Fruit fly (Drosophila melanogaster) whole organism, embryonic: ENCODE measurements around the gene Cog3.

ENCODE experiments used
- ATbp ChIP-seq: fragments of 200-800 bp; sonication (Bioruptor generic); optimal IDR thresholded peaks from 2 replicates; lab custom pipeline; 2017; ENCODE audit warnings: missing biosample characterization, mild to moderate bottlenecking, missing genetic modification characterization, missing genetic modification reagents
- Abd-B ChIP-seq: fragments of 200-800 bp; sonication (Bioruptor generic); optimal IDR thresholded peaks from 2 replicates; lab custom pipeline; 2018; ENCODE audit warnings: missing biosample characterization, mild to moderate bottlenecking, missing genetic modification characterization, moderate library complexity
- Atf6 ChIP-seq: fragments of 200-800 bp; sonication (Bioruptor generic); IDR thresholded peaks from 2 replicates; pipeline ENCODE4 v1.3.6; 2022; ENCODE audit warnings: missing biosample characterization, missing genetic modification characterization
- CG10366 ChIP-seq: fragments of 200-800 bp; sonication (Bioruptor generic); IDR thresholded peaks from 2 replicates; pipeline ENCODE4 v1.3.6; 2022; ENCODE audit warnings: missing biosample characterization, missing genetic modification characterization
- CG10654 ChIP-seq: fragments of 200-800 bp; sonication (Bioruptor generic); optimal IDR thresholded peaks from 2 replicates; lab custom pipeline; 2016; ENCODE audit warnings: missing biosample characterization, missing genetic modification characterization
- CG11504 ChIP-seq: fragments of 200-800 bp; sonication (Bioruptor generic); optimal IDR thresholded peaks from 3 replicates; lab custom pipeline; 2019; ENCODE audit warnings: missing biosample characterization, mild to moderate bottlenecking, missing genetic modification characterization, moderate library complexity
- CG14710 ChIP-seq: fragments of 200-800 bp; sonication (Bioruptor generic); optimal IDR thresholded peaks from 3 replicates; lab custom pipeline; 2019; ENCODE audit warnings: missing biosample characterization, mild to moderate bottlenecking, missing genetic modification characterization, moderate library complexity
- CG16815 ChIP-seq: fragments of 200-800 bp; sonication (Bioruptor generic); optimal IDR thresholded peaks from 3 replicates; lab custom pipeline; 2017; ENCODE audit warnings: missing biosample characterization, mild to moderate bottlenecking, missing genetic modification characterization
- CG17802 ChIP-seq: fragments of 200-800 bp; sonication (Bioruptor generic); optimal IDR thresholded peaks from 2 replicates; lab custom pipeline; 2018; ENCODE audit warnings: missing biosample characterization, mild to moderate bottlenecking, missing genetic modification characterization, moderate library complexity
- CG32767 ChIP-seq: fragments of 200-800 bp; sonication (Bioruptor generic); IDR thresholded peaks from 2 replicates; pipeline ENCODE4 v1.3.6; 2022; ENCODE audit warnings: missing biosample characterization, missing genetic modification characterization
- CG3726 ChIP-seq: fragments of 200-800 bp; sonication (Bioruptor generic); IDR thresholded peaks from 3 replicates; pipeline ENCODE4, ENCODE4 v1.3.6; 2022; ENCODE audit warnings: missing biosample characterization, missing genetic modification characterization
- CG4404 ChIP-seq: fragments of 200-800 bp; sonication (Bioruptor generic); IDR thresholded peaks from 2 replicates; pipeline ENCODE4 v1.3.6; 2022; ENCODE audit warnings: missing biosample characterization, missing genetic modification characterization
- CG6683 ChIP-seq: fragments of 200-800 bp; sonication (Bioruptor generic); optimal IDR thresholded peaks from 2 replicates; lab custom pipeline; 2017; ENCODE audit warnings: missing biosample characterization, mild to moderate bottlenecking, missing genetic modification characterization, missing genetic modification reagents
- CG7745 ChIP-seq: fragments of 200-800 bp; sonication (Bioruptor generic); optimal IDR thresholded peaks from 2 replicates; lab custom pipeline; 2018; ENCODE audit warnings: missing biosample characterization, mild to moderate bottlenecking, missing genetic modification characterization, moderate library complexity
- CG8388 ChIP-seq: fragments of 200-800 bp; sonication (Bioruptor generic); optimal IDR thresholded peaks from 2 replicates; lab custom pipeline; 2019; ENCODE audit warnings: missing biosample characterization, mild to moderate bottlenecking, missing genetic modification characterization, moderate library complexity
- CG9876 ChIP-seq: fragments of 200-800 bp; sonication (Bioruptor generic); optimal IDR thresholded peaks from 2 replicates; lab custom pipeline; 2016; ENCODE audit warnings: missing biosample characterization, missing genetic modification characterization
- Dad ChIP-seq: fragments of 200-800 bp; sonication (Bioruptor generic); optimal IDR thresholded peaks from 3 replicates; lab custom pipeline; 2016; ENCODE audit warnings: missing biosample characterization, missing genetic modification characterization
- Dll ChIP-seq: fragments of 200-800 bp; sonication (Bioruptor generic); IDR thresholded peaks from 4 replicates; pipeline ENCODE4 v1.3.6; 2022; ENCODE audit warnings: missing biosample characterization, missing genetic modification characterization; ENCODE audit not compliant: partially characterized antibody
- Drgx ChIP-seq: fragments of 200-800 bp; sonication (Bioruptor generic); IDR thresholded peaks from 2 replicates; pipeline ENCODE4 v1.3.6; 2022; ENCODE audit warnings: missing biosample characterization, missing genetic modification characterization
- E2f2 ChIP-seq: fragments of 200-800 bp; sonication (Bioruptor generic); IDR thresholded peaks from 2 replicates; pipeline ENCODE4 v1.3.6; 2022; ENCODE audit warnings: missing biosample characterization, missing genetic modification characterization
- HLH54F ChIP-seq: fragments of 200-800 bp; sonication (Bioruptor generic); optimal IDR thresholded peaks from 3 replicates; lab custom pipeline; 2016; ENCODE audit warnings: missing biosample characterization, missing genetic modification characterization
- Hand ChIP-seq: fragments of 200-800 bp; sonication (Bioruptor generic); optimal IDR thresholded peaks from 2 replicates; lab custom pipeline; 2017; ENCODE audit warnings: mild to moderate bottlenecking, missing biosample characterization, missing genetic modification reagents, missing genetic modification characterization
- Hey ChIP-seq: fragments of 200-800 bp; sonication (Bioruptor generic); optimal IDR thresholded peaks from 3 replicates; lab custom pipeline; 2018; ENCODE audit warnings: missing biosample characterization, mild to moderate bottlenecking, missing genetic modification characterization
- Hsf ChIP-seq: fragments of 200-800 bp; sonication (Bioruptor generic); optimal IDR thresholded peaks from 3 replicates; lab custom pipeline; 2016; ENCODE audit warnings: missing biosample characterization, missing genetic modification characterization
- NK7.1 ChIP-seq: fragments of 200-800 bp; sonication (Bioruptor generic); optimal IDR thresholded peaks from 3 replicates; lab custom pipeline; 2016; ENCODE audit warnings: missing biosample characterization, missing genetic modification characterization
- Usf ChIP-seq: fragments of 200-800 bp; sonication (Bioruptor generic); optimal IDR thresholded peaks from 2 replicates; lab custom pipeline; 2017; ENCODE audit warnings: missing genotype, missing biosample characterization, missing genetic modification characterization
- bigmax ChIP-seq: fragments of 200-800 bp; sonication (Bioruptor generic); optimal IDR thresholded peaks from 2 replicates; lab custom pipeline; 2018; ENCODE audit warnings: missing biosample characterization, mild to moderate bottlenecking, missing genetic modification characterization
- bsh ChIP-seq, 2 experiments: fragments of 200-800 bp; sonication (Bioruptor generic); optimal IDR thresholded peaks; 2 replicates each; lab custom pipeline; 2017 to 2018; ENCODE audit warnings: mild to moderate bottlenecking in 2 of 2, missing biosample characterization in 2 of 2, missing genetic modification characterization in 2 of 2, moderate library complexity in 1 of 2
- cg ChIP-seq: fragments of 200-800 bp; sonication (Bioruptor generic); optimal IDR thresholded peaks from 3 replicates; lab custom pipeline; 2019; ENCODE audit warnings: missing biosample characterization, mild to moderate bottlenecking, missing genetic modification characterization, moderate library complexity
- crp ChIP-seq, 2 experiments: fragments of 200-800 bp; sonication (Bioruptor generic); optimal IDR thresholded peaks; 2 replicates in 1 of 2; 3 replicates in 1 of 2; lab custom pipeline; 2017; ENCODE audit warnings: missing biosample characterization in 2 of 2, missing genetic modification characterization in 2 of 2, mild to moderate bottlenecking in 1 of 2, moderate library complexity in 1 of 2
- dimm ChIP-seq: fragments of 200-800 bp; sonication (Bioruptor generic); IDR thresholded peaks from 2 replicates; pipeline ENCODE4 v1.3.6; 2022; ENCODE audit warnings: missing biosample characterization, missing genetic modification characterization
- dysf ChIP-seq: fragments of 200-800 bp; sonication (Bioruptor generic); IDR thresholded peaks from 3 replicates; pipeline ENCODE4 v1.3.6; 2022; ENCODE audit warnings: missing biosample characterization, missing genetic modification characterization
- eyg ChIP-seq: fragments of 200-800 bp; sonication (Bioruptor generic); optimal IDR thresholded peaks from 3 replicates; lab custom pipeline; 2016; ENCODE audit warnings: missing biosample characterization, missing genetic modification characterization
- grn ChIP-seq: fragments of 200-800 bp; sonication (Bioruptor generic); optimal IDR thresholded peaks from 3 replicates; lab custom pipeline; 2017; ENCODE audit warnings: missing biosample characterization, missing genetic modification characterization
- gt ChIP-seq: fragments of 200-800 bp; sonication (Bioruptor generic); IDR thresholded peaks from 2 replicates; pipeline ENCODE4 v1.3.6; 2022; ENCODE audit warnings: missing biosample characterization, missing genetic modification characterization
- hb ChIP-seq: fragments of 200-800 bp; sonication (Bioruptor generic); IDR thresholded peaks from 3 replicates; pipeline ENCODE4 v1.3.6; 2022; ENCODE audit warnings: missing biosample characterization, missing genetic modification characterization; ENCODE audit not compliant: partially characterized antibody
- insv ChIP-seq, 2 experiments: fragments of 200-800 bp; sonication (Bioruptor generic); optimal IDR thresholded peaks; 3 replicates each; lab custom pipeline; 2016 to 2018; ENCODE audit warnings: missing biosample characterization in 2 of 2, missing genetic modification characterization in 2 of 2
- knrl ChIP-seq: fragments of 200-800 bp; sonication (Bioruptor generic); IDR thresholded peaks from 3 replicates; pipeline ENCODE4 v1.3.6; 2022; ENCODE audit warnings: missing biosample characterization, missing genetic modification characterization; ENCODE audit not compliant: partially characterized antibody
- lbe ChIP-seq: fragments of 200-800 bp; sonication (Bioruptor generic); optimal IDR thresholded peaks from 2 replicates; lab custom pipeline; 2016; ENCODE audit warnings: missing biosample characterization, mild to moderate bottlenecking, missing genetic modification characterization
- lilli ChIP-seq: fragments of 200-800 bp; sonication (Bioruptor generic); optimal IDR thresholded peaks from 3 replicates; lab custom pipeline; 2016; ENCODE audit warnings: missing biosample characterization, missing genetic modification characterization
- nom ChIP-seq: fragments of 200-800 bp; sonication (Bioruptor generic); optimal IDR thresholded peaks from 2 replicates; lab custom pipeline; 2017; ENCODE audit warnings: missing biosample characterization, missing genetic modification characterization, mild to moderate bottlenecking, moderate library complexity, missing genetic modification reagents
- peb ChIP-seq: fragments of 200-800 bp; sonication (Bioruptor generic); IDR thresholded peaks from 2 replicates; pipeline ENCODE4 v1.3.6; 2022; ENCODE audit warnings: missing biosample characterization, missing genetic modification characterization
- psq ChIP-seq: fragments of 200-800 bp; sonication (Bioruptor generic); optimal IDR thresholded peaks from 2 replicates; lab custom pipeline; 2017; ENCODE audit warnings: missing biosample characterization, missing genetic modification characterization
- ro ChIP-seq: fragments of 200-800 bp; sonication (Bioruptor generic); IDR thresholded peaks from 2 replicates; pipeline ENCODE4 v1.3.6; 2022; ENCODE audit warnings: missing biosample characterization, missing genetic modification characterization
- row ChIP-seq: fragments of 200-800 bp; sonication (Bioruptor generic); IDR thresholded peaks from 3 replicates; pipeline ENCODE4 v1.3.6; 2022; ENCODE audit warnings: missing biosample characterization, missing genetic modification characterization
- schlank ChIP-seq: fragments of 200-800 bp; sonication (Bioruptor generic); optimal IDR thresholded peaks from 2 replicates; lab custom pipeline; 2018; ENCODE audit warnings: missing biosample characterization, mild to moderate bottlenecking, missing genetic modification characterization
- sd ChIP-seq: fragments of 200-800 bp; sonication (Bioruptor generic); optimal IDR thresholded peaks from 3 replicates; lab custom pipeline; 2018; ENCODE audit warnings: missing biosample characterization, mild to moderate bottlenecking, missing genetic modification characterization, moderate library complexity
- tio ChIP-seq: fragments of 200-800 bp; sonication (Bioruptor generic); optimal IDR thresholded peaks from 2 replicates; lab custom pipeline; 2017; ENCODE audit warnings: missing biosample characterization, missing genetic modification characterization, inconsistent platforms
- vfl ChIP-seq: fragments of 200-800 bp; sonication (Bioruptor generic); optimal IDR thresholded peaks from 2 replicates; lab custom pipeline; 2016; ENCODE audit warnings: missing biosample characterization, missing genetic modification characterization
- zfh1 ChIP-seq: fragments of 200-800 bp; sonication (Bioruptor generic); IDR thresholded peaks from 3 replicates; pipeline ENCODE4 v1.3.6; 2022; ENCODE audit warnings: missing biosample characterization, missing genetic modification characterization

Cog3 gene

DNA sequence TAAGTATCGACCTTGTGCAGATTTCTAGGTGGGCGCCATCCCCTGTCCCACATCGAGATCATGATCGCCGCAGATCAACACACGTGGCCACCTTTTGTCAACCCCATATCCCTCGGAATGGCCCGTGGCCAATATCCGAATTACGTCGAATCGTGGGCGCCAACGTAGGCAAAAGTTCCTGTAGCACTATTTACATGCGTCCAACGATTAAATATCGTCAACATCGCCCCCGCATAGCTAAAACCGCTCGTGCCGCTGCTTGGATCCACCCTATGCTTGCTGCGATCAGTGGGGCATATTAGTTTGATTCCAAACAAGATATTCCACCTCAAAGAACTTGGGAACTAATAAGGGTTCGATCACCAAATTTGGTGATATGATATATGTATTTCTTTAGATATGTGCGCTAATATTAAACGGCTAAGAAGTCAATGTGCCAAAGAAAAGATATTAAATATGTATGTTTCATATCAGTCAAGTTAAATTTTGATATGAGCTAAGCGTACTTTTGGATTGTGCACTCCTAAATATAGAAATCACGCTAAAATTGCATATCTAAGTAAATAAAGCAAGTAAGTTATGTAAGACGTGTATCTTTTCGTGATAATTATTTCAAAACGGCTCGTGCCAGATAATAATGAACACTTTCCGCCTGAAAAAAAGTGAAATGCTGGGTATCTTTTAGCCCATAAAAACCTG, 20.3 kb upstream of the Cog3 start (continued):
- TF ChIP-seq cg (GFP tag; lab: Kevin White, UChicago) = no peak
- peak; percentile 13 to 28 for TF ChIP-seq bsh (GFP tag; optimal IDR thresholded peaks at IDR 0.05; lab: Kevin White, UChicago)
- no peak for TF ChIP-seq Atf6 (GFP tag; lab: Robert Waterston, UW)
- TF ChIP-seq sd (tag; lab: Kevin White, UChicago) = peak; percentile 38
- TF ChIP-seq tio (GFP tag; lab: Kevin White, UChicago) = peak; percentile 57
- TF ChIP-seq psq = no peak
- TF ChIP-seq vfl = no peak
- no peak for TF ChIP-seq CG4404 (GFP tag; lab: Robert Waterston, UW)
- peak; percentile 55; the same call in 2 of the 3 replicates for TF ChIP-seq dysf (GFP tag; lab: Robert Waterston, UW)
- no peak for TF ChIP-seq Hey (tag; lab: Kevin White, UChicago)
- TF ChIP-seq Hsf (GFP tag; lab: Kevin White, UChicago) = peak; percentile 41
- no peak for TF ChIP-seq CG9876 (GFP tag; lab: Kevin White, UChicago)
- TF ChIP-seq Hand = no peak
- TF ChIP-seq row (GFP tag; lab: Robert Waterston, UW) = peak; percentile 76
- no peak for TF ChIP-seq dimm
- peak; percentile 44 for TF ChIP-seq CG16815 (GFP tag; lab: Kevin White, UChicago)
- no peak for TF ChIP-seq CG7745 (tag; lab: Kevin White, UChicago)
- TF ChIP-seq eyg (GFP tag; lab: Kevin White, UChicago) = no peak
- TF ChIP-seq lilli (GFP tag; lab: Kevin White, UChicago) = peak; percentile 55
- no peak for TF ChIP-seq ATbp (GFP tag; lab: Kevin White, UChicago)
- no peak for TF ChIP-seq peb (GFP tag; lab: Robert Waterston, UW)
- TF ChIP-seq ro (GFP tag; lab: Robert Waterston, UW) = no peak
- peak; percentile 62 for TF ChIP-seq CG11504 (tag; lab: Kevin White, UChicago)
- no peak for TF ChIP-seq bigmax (GFP tag; lab: Kevin White, UChicago)
- no peak for TF ChIP-seq grn
- peak; percentile 43 for TF ChIP-seq schlank (tag; lab: Kevin White, UChicago)
- TF ChIP-seq knrl (GFP tag; lab: Robert Waterston, UW) = no peak
- TF ChIP-seq CG14710 = no peak
- TF ChIP-seq CG17802 (tag; lab: Kevin White, UChicago) = no peak
- no peak for TF ChIP-seq CG6683 (GFP tag; lab: Kevin White, UChicago)
- peak; percentile 28; the same call in 1 of the 2 replicates for TF ChIP-seq Drgx (GFP tag; lab: Robert Waterston, UW)
- no peak for TF ChIP-seq lbe (GFP tag; lab: Kevin White, UChicago)
- TF ChIP-seq insv (GFP tag; optimal IDR thresholded peaks at IDR 0.05; lab: Kevin White, UChicago) = no peak
- no peak for TF ChIP-seq NK7.1 (GFP tag; lab: Kevin White, UChicago)
- TF ChIP-seq Dll (GFP tag; lab: Robert Waterston, UW) = no peak
- TF ChIP-seq gt (GFP tag; lab: Robert Waterston, UW) = no peak
- no peak for TF ChIP-seq nom (GFP tag; lab: Kevin White, UChicago)
- peak; percentile 51 for TF ChIP-seq HLH54F (GFP tag; lab: Kevin White, UChicago)
- TF ChIP-seq Usf = no peak
- peak; percentile 13 for TF ChIP-seq CG10654 (GFP tag; lab: Kevin White, UChicago)
- no peak for TF ChIP-seq E2f2 (GFP tag; lab: Robert Waterston, UW)
- no peak; the same call in 1 of the 2 replicates for TF ChIP-seq CG32767
- no peak for TF ChIP-seq Dad (GFP tag; lab: Kevin White, UChicago)
- TF ChIP-seq CG3726 (GFP tag; lab: Robert Waterston, UW) = no peak
- TF ChIP-seq CG10366 = no peak
- no peak for TF ChIP-seq hb (GFP tag; lab: Robert Waterston, UW)
- TF ChIP-seq Abd-B (GFP tag; lab: Kevin White, UChicago) = peak; percentile 15
- TF ChIP-seq CG8388 (GFP tag; lab: Kevin White, UChicago) = peak; percentile 15
- TF ChIP-seq zfh1 = no peak
- TF ChIP-seq crp (GFP tag; optimal IDR thresholded peaks at IDR 0.05; lab: Kevin White, UChicago) = no peak
